Fruit fly (Drosophila melanogaster) whole organism: ENCODE results near the gene B9d2.

Experiments
- CG8478 ChIP-seq: fragments of >200 bp; optimal IDR thresholded peaks from 2 replicates; lab custom pipeline; 2018; ENCODE audit warnings: inconsistent platforms
- Dll ChIP-seq: fragments of >200 bp; optimal IDR thresholded peaks from 2 replicates; lab custom pipeline; 2017
- EcR ChIP-seq, 2 experiments: fragments of >200 bp; optimal IDR thresholded peaks; 2 replicates each; lab custom pipeline; 2017; ENCODE audit warnings: missing biosample characterization in 2 of 2, missing genetic modification characterization in 2 of 2, missing genetic modification reagents in 2 of 2
- pan ChIP-seq: fragments of >200 bp; optimal IDR thresholded peaks from 2 replicates; lab custom pipeline; 2017
- psq ChIP-seq: fragments of >200 bp; optimal IDR thresholded peaks from 2 replicates; lab custom pipeline; 2017
- usp ChIP-seq: fragments of >200 bp; optimal IDR thresholded peaks from 2 replicates; lab custom pipeline; 2017; ENCODE audit warnings: missing biosample characterization, missing genetic modification characterization, mixed read lengths

dm6 chr2L:6110781-6111180 lies 19.7 kb downstream of the B9d2 start:
- TF ChIP-seq Dll (lab: Kevin White, UChicago): no peak
- TF ChIP-seq pan (lab: Kevin White, UChicago): no peak
- TF ChIP-seq psq (lab: Kevin White, UChicago): no peak
- TF ChIP-seq EcR (GFP tag; optimal IDR thresholded peaks at IDR 0.05; lab: Kevin White, UChicago): no peak
- TF ChIP-seq CG8478: no peak
- TF ChIP-seq usp (GFP tag; lab: Kevin White, UChicago): no peak
